Fruit fly (Drosophila melanogaster) whole organism, embryonic: Measurements from ENCODE around the gene Dora.

ENCODE experiments used
- B-H1 ChIP-seq: fragments of 200-800 bp; sonication (Bioruptor generic); IDR thresholded peaks from 3 replicates; pipeline ENCODE4 v1.3.6; 2022; ENCODE audit warnings: missing biosample characterization, missing genetic modification characterization
- CG11560 ChIP-seq: fragments of 200-800 bp; sonication (Bioruptor generic); IDR thresholded peaks from 3 replicates; pipeline ENCODE4 v1.3.6; 2022; ENCODE audit warnings: missing biosample characterization, missing genetic modification characterization
- CG12299 ChIP-seq: fragments of 200-800 bp; sonication (Bioruptor generic); optimal IDR thresholded peaks from 2 replicates; lab custom pipeline; 2018; ENCODE audit warnings: missing biosample characterization, mild to moderate bottlenecking, missing genetic modification characterization
- CG15479 ChIP-seq: fragments of 200-800 bp; sonication (Bioruptor generic); optimal IDR thresholded peaks from 3 replicates; lab custom pipeline; 2019; ENCODE audit warnings: missing biosample characterization, mild to moderate bottlenecking, missing genetic modification characterization, moderate library complexity
- CG15514 ChIP-seq: fragments of 200-800 bp; sonication (Bioruptor generic); optimal IDR thresholded peaks from 3 replicates; lab custom pipeline; 2017; ENCODE audit warnings: missing biosample characterization, missing genetic modification characterization, mild to moderate bottlenecking, moderate library complexity, missing genetic modification reagents
- CG18262 ChIP-seq: fragments of 200-800 bp; optimal IDR thresholded peaks from 3 replicates; lab custom pipeline; 2019; ENCODE audit warnings: missing biosample characterization, mild to moderate bottlenecking, missing genetic modification characterization, moderate library complexity
- CG2712 ChIP-seq: fragments of 200-800 bp; optimal IDR thresholded peaks from 3 replicates; lab custom pipeline; 2019; ENCODE audit warnings: missing biosample characterization, mild to moderate bottlenecking, missing genetic modification characterization, moderate library complexity
- CG2889 ChIP-seq: fragments of 200-800 bp; sonication (Bioruptor generic); IDR thresholded peaks from 3 replicates; pipeline ENCODE4 v1.3.6; 2022; ENCODE audit warnings: missing biosample characterization, missing genetic modification characterization
- CG30020 ChIP-seq: fragments of 200-800 bp; optimal IDR thresholded peaks from 2 replicates; lab custom pipeline; 2019; ENCODE audit warnings: missing biosample characterization, mild to moderate bottlenecking, missing genetic modification characterization, moderate library complexity
- CG3065 ChIP-seq: fragments of 200-800 bp; sonication (Bioruptor generic); optimal IDR thresholded peaks from 2 replicates; lab custom pipeline; 2016; ENCODE audit warnings: missing biosample characterization, missing genetic modification characterization
- CG31441 ChIP-seq: fragments of 200-800 bp; sonication (Bioruptor generic); IDR thresholded peaks from 2 replicates; pipeline ENCODE4 v1.3.6; 2022; ENCODE audit warnings: missing biosample characterization, missing genetic modification characterization
- CG3407 ChIP-seq: fragments of 200-800 bp; sonication (Bioruptor generic); optimal IDR thresholded peaks from 2 replicates; lab custom pipeline; 2018; ENCODE audit warnings: missing biosample characterization, mild to moderate bottlenecking, missing genetic modification characterization
- CG6683 ChIP-seq: fragments of 200-800 bp; sonication (Bioruptor generic); optimal IDR thresholded peaks from 2 replicates; lab custom pipeline; 2017; ENCODE audit warnings: missing biosample characterization, mild to moderate bottlenecking, missing genetic modification characterization, missing genetic modification reagents
- CG7556 ChIP-seq: fragments of 200-800 bp; sonication (Bioruptor generic); optimal IDR thresholded peaks from 2 replicates; lab custom pipeline; 2017; ENCODE audit warnings: missing biosample characterization, mild to moderate bottlenecking, missing genetic modification characterization
- CG7786 ChIP-seq: fragments of 200-800 bp; sonication (Bioruptor generic); optimal IDR thresholded peaks from 2 replicates; lab custom pipeline; 2016; ENCODE audit warnings: missing biosample characterization, missing genetic modification characterization
- CG7839 ChIP-seq: fragments of 200-800 bp; sonication (Bioruptor generic); optimal IDR thresholded peaks from 3 replicates; lab custom pipeline; 2018; ENCODE audit warnings: missing biosample characterization, mild to moderate bottlenecking, missing genetic modification characterization, moderate library complexity
- CG8765 ChIP-seq: fragments of 200-800 bp; sonication (Bioruptor generic); IDR thresholded peaks from 2 replicates; pipeline ENCODE4 v1.3.6; 2022; ENCODE audit warnings: missing biosample characterization, missing genetic modification characterization
- CG9609 ChIP-seq: fragments of 200-800 bp; sonication (Bioruptor generic); optimal IDR thresholded peaks from 3 replicates; lab custom pipeline; 2016; ENCODE audit warnings: missing biosample characterization, missing genetic modification characterization
- Dbx ChIP-seq: fragments of 200-800 bp; sonication (Bioruptor generic); IDR thresholded peaks from 3 replicates; pipeline ENCODE4 v1.3.6; 2022; ENCODE audit warnings: missing biosample characterization, missing genetic modification characterization
- Dek ChIP-seq: fragments of 200-800 bp; sonication (Bioruptor generic); optimal IDR thresholded peaks from 3 replicates; lab custom pipeline; 2019; ENCODE audit warnings: missing biosample characterization, mild to moderate bottlenecking, missing genetic modification characterization, moderate library complexity
- E2f1 ChIP-seq: fragments of 200-800 bp; sonication (Bioruptor generic); IDR thresholded peaks from 2 replicates; pipeline ENCODE4 v1.3.6; 2022; ENCODE audit warnings: missing biosample characterization, missing genetic modification characterization
- Fer3 ChIP-seq: fragments of 200-800 bp; sonication (Bioruptor generic); optimal IDR thresholded peaks from 2 replicates; lab custom pipeline; 2018; ENCODE audit warnings: missing biosample characterization, mild to moderate bottlenecking, missing genetic modification characterization, moderate library complexity
- HmgZ ChIP-seq: fragments of 200-800 bp; sonication (Bioruptor generic); optimal IDR thresholded peaks from 2 replicates; lab custom pipeline; 2018; ENCODE audit warnings: missing biosample characterization, mild to moderate bottlenecking, missing genetic modification characterization
- Hr51 ChIP-seq, 2 experiments: fragments of 200-800 bp; sonication (Bioruptor generic); optimal IDR thresholded peaks; 2 replicates in 1 of 2; 3 replicates in 1 of 2; lab custom pipeline; 2016 to 2018; ENCODE audit warnings: missing biosample characterization in 2 of 2, missing genetic modification characterization in 2 of 2, mild to moderate bottlenecking in 1 of 2, moderate library complexity in 1 of 2
- Hsf ChIP-seq: fragments of 200-800 bp; sonication (Bioruptor generic); optimal IDR thresholded peaks from 3 replicates; lab custom pipeline; 2016; ENCODE audit warnings: missing biosample characterization, missing genetic modification characterization
- Lhr ChIP-seq: fragments of 200-800 bp; sonication (Bioruptor generic); optimal IDR thresholded peaks from 3 replicates; lab custom pipeline; 2017; ENCODE audit warnings: mild to moderate bottlenecking, missing biosample characterization, missing genetic modification reagents, missing genetic modification characterization
- NC2α ChIP-seq: fragments of 200-800 bp; sonication (Bioruptor generic); optimal IDR thresholded peaks from 2 replicates; lab custom pipeline; 2016; ENCODE audit warnings: missing biosample characterization, missing genetic modification characterization
- NFAT ChIP-seq: fragments of 200-800 bp; sonication (Bioruptor generic); IDR thresholded peaks from 2 replicates; pipeline ENCODE4 v1.3.6; 2022; ENCODE audit warnings: missing biosample characterization, missing genetic modification characterization
- Scr ChIP-seq: fragments of 200-800 bp; sonication (Bioruptor generic); IDR thresholded peaks from 2 replicates; pipeline ENCODE4 v1.3.6; 2022; ENCODE audit warnings: missing biosample characterization, missing genetic modification characterization; ENCODE audit not compliant: partially characterized antibody
- Tbp ChIP-seq: fragments of >200 bp; optimal IDR thresholded peaks from 2 replicates; lab custom pipeline; 2018; ENCODE audit warnings: missing biosample characterization, missing genetic modification characterization
- Usf ChIP-seq: fragments of 200-800 bp; sonication (Bioruptor generic); optimal IDR thresholded peaks from 2 replicates; lab custom pipeline; 2017; ENCODE audit warnings: missing genotype, missing biosample characterization, missing genetic modification characterization
- Xbp1 ChIP-seq: fragments of 200-800 bp; sonication (Bioruptor generic); optimal IDR thresholded peaks from 3 replicates; lab custom pipeline; 2016; ENCODE audit warnings: missing biosample characterization, mild to moderate bottlenecking, missing genetic modification characterization
- az2 ChIP-seq: fragments of 200-800 bp; sonication (Bioruptor generic); optimal IDR thresholded peaks from 3 replicates; lab custom pipeline; 2016; ENCODE audit warnings: missing biosample characterization, missing genetic modification characterization
- bbx ChIP-seq: fragments of 200-800 bp; sonication (Bioruptor generic); IDR thresholded peaks from 2 replicates; pipeline ENCODE4 v1.3.6; 2022; ENCODE audit warnings: missing biosample characterization, missing genetic modification characterization; ENCODE audit not compliant: partially characterized antibody
- ci ChIP-seq: fragments of 200-800 bp; sonication (Bioruptor generic); IDR thresholded peaks from 3 replicates; pipeline ENCODE4 v1.3.6; 2022; ENCODE audit warnings: missing biosample characterization, missing genetic modification characterization
- danr ChIP-seq: fragments of 200-800 bp; sonication (Bioruptor generic); IDR thresholded peaks from 2 replicates; pipeline ENCODE4 v1.3.6; 2022; ENCODE audit warnings: missing biosample characterization, missing genetic modification characterization
- eve ChIP-seq, 2 experiments: fragments of >200 bp; optimal IDR thresholded peaks; 2 replicates each; lab custom pipeline; 2017; ENCODE audit warnings: missing biosample characterization in 2 of 2, missing genetic modification characterization in 2 of 2
- fu2 ChIP-seq: fragments of 200-800 bp; sonication (Bioruptor generic); optimal IDR thresholded peaks from 2 replicates; lab custom pipeline; 2016; ENCODE audit warnings: missing biosample characterization, missing genetic modification characterization
- grn ChIP-seq: fragments of 200-800 bp; sonication (Bioruptor generic); optimal IDR thresholded peaks from 3 replicates; lab custom pipeline; 2017; ENCODE audit warnings: missing biosample characterization, missing genetic modification characterization
- hbn ChIP-seq: fragments of 200-800 bp; sonication (Bioruptor generic); IDR thresholded peaks from 2 replicates; pipeline ENCODE4 v1.3.6; 2022; ENCODE audit warnings: missing biosample characterization, missing genetic modification characterization; ENCODE audit not compliant: partially characterized antibody
- ind ChIP-seq: fragments of 200-800 bp; sonication (Bioruptor generic); optimal IDR thresholded peaks from 3 replicates; lab custom pipeline; 2016; ENCODE audit warnings: missing biosample characterization, missing genetic modification characterization
- kay ChIP-seq: fragments of 200-800 bp; sonication (Bioruptor generic); optimal IDR thresholded peaks from 2 replicates; lab custom pipeline; 2016; ENCODE audit warnings: missing biosample characterization, missing genetic modification characterization
- ken ChIP-seq: fragments of 200-800 bp; sonication (Bioruptor generic); IDR thresholded peaks from 3 replicates; pipeline ENCODE4 v1.3.6; 2022; ENCODE audit warnings: missing biosample characterization, missing genetic modification characterization
- luna ChIP-seq: fragments of 200-800 bp; sonication (Bioruptor generic); optimal IDR thresholded peaks from 2 replicates; lab custom pipeline; 2016; ENCODE audit warnings: missing biosample characterization, missing genetic modification characterization
- mirr ChIP-seq: fragments of 200-800 bp; sonication (Bioruptor generic); optimal IDR thresholded peaks from 3 replicates; lab custom pipeline; 2018; ENCODE audit warnings: missing biosample characterization, mild to moderate bottlenecking, missing genetic modification characterization
- odd ChIP-seq: fragments of 200-800 bp; sonication (Bioruptor generic); optimal IDR thresholded peaks from 2 replicates; lab custom pipeline; 2017; ENCODE audit warnings: missing biosample characterization, mild to moderate bottlenecking, missing genetic modification characterization
- pita ChIP-seq: fragments of 200-800 bp; sonication (Bioruptor generic); optimal IDR thresholded peaks from 2 replicates; lab custom pipeline; 2017; ENCODE audit warnings: missing biosample characterization, mild to moderate bottlenecking, missing genetic modification characterization
- psq ChIP-seq: fragments of 200-800 bp; sonication (Bioruptor generic); optimal IDR thresholded peaks from 2 replicates; lab custom pipeline; 2017; ENCODE audit warnings: missing biosample characterization, missing genetic modification characterization
- sens ChIP-seq: fragments of 200-800 bp; sonication (Bioruptor generic); peaks from one replicate; lab custom pipeline; 2016; ENCODE audit warnings: missing biosample characterization, missing genetic modification characterization
- tap ChIP-seq: fragments of 200-800 bp; optimal IDR thresholded peaks from 3 replicates; lab custom pipeline; 2019; ENCODE audit warnings: missing biosample characterization, mild to moderate bottlenecking, missing genetic modification characterization, moderate library complexity
- zen ChIP-seq: fragments of 200-800 bp; sonication (Bioruptor generic); optimal IDR thresholded peaks from 3 replicates; lab custom pipeline; 2018; ENCODE audit warnings: missing biosample characterization, mild to moderate bottlenecking, missing genetic modification characterization, moderate library complexity

The Dora gene

dm6 chrX:18899835-18900460 is 36.2 kb downstream of the Dora start, which contains the start of gene CG7378 (continued):
- no peak for TF ChIP-seq CG15479
- TF ChIP-seq CG31441 (GFP tag; lab: Robert Waterston, UW): peak; percentile 47
- no peak for TF ChIP-seq CG11560 (tag; lab: Robert Waterston, UW)
- TF ChIP-seq Usf (GFP tag; lab: Kevin White, UChicago): no peak
- no peak for TF ChIP-seq fu2
- TF ChIP-seq pita (GFP tag; lab: Kevin White, UChicago): no peak
- peak; percentile 90 for TF ChIP-seq sens
- TF ChIP-seq CG18262 (tag; lab: Kevin White, UChicago): peak; percentile 23
- no peak for TF ChIP-seq CG8765 (GFP tag; lab: Robert Waterston, UW)
- TF ChIP-seq Hsf (GFP tag; lab: Kevin White, UChicago): no peak
- TF ChIP-seq odd (GFP tag; lab: Kevin White, UChicago): peak; percentile 18
- TF ChIP-seq CG7839 (tag; lab: Kevin White, UChicago): peak; percentile 71
- peak; percentile 32 for TF ChIP-seq ind (GFP tag; lab: Kevin White, UChicago)
- no peak for TF ChIP-seq ken (GFP tag; lab: Robert Waterston, UW)
- no peak for TF ChIP-seq CG12299
- TF ChIP-seq Dbx: 0 out of 3 replicates have a peak, but pooled peaks have one; percentile 13
- TF ChIP-seq CG30020: no peak
- no peak for TF ChIP-seq HmgZ (tag; lab: Kevin White, UChicago)
- no peak for TF ChIP-seq CG2889 (GFP tag; lab: Robert Waterston, UW)
- TF ChIP-seq Scr: no peak
- TF ChIP-seq grn (GFP tag; lab: Kevin White, UChicago): no peak
- no peak for TF ChIP-seq hbn (GFP tag; lab: Robert Waterston, UW)
- no peak for TF ChIP-seq kay (GFP tag; lab: Kevin White, UChicago)
- no peak for TF ChIP-seq danr (GFP tag; lab: Robert Waterston, UW)
- TF ChIP-seq mirr: no peak
- no peak for TF ChIP-seq az2 (GFP tag; lab: Kevin White, UChicago)
- TF ChIP-seq CG6683 (GFP tag; lab: Kevin White, UChicago): no peak
- no peak for TF ChIP-seq CG15514 (GFP tag; lab: Kevin White, UChicago)
- TF ChIP-seq zen (tag; lab: Kevin White, UChicago): no peak
- peak; percentile 4 for TF ChIP-seq CG7786
- TF ChIP-seq tap (tag; lab: Kevin White, UChicago): no peak
- TF ChIP-seq CG3065 (GFP tag; lab: Kevin White, UChicago): no peak
- no peak for TF ChIP-seq E2f1 (GFP tag; lab: Robert Waterston, UW)
- TF ChIP-seq NFAT (GFP tag; lab: Robert Waterston, UW): no peak
- TF ChIP-seq CG9609: no peak
- no peak for TF ChIP-seq Fer3 (tag; lab: Kevin White, UChicago)
- TF ChIP-seq Dek: no peak
- peak; percentile 21 for TF ChIP-seq Xbp1 (GFP tag; lab: Kevin White, UChicago)
- TF ChIP-seq NC2α: no peak
- no peak for TF ChIP-seq psq
- peak in 1 of 2 experiments; percentile 44 for TF ChIP-seq Hr51 (GFP tag; optimal IDR thresholded peaks at IDR 0.05; lab: Kevin White, UChicago)
- TF ChIP-seq eve (GFP tag; optimal IDR thresholded peaks at IDR 0.05; lab: Kevin White, UChicago): no peak
- no peak for TF ChIP-seq Tbp (GFP tag; lab: Kevin White, UChicago)
- peak; percentile 24 for TF ChIP-seq CG2712 (tag; lab: Kevin White, UChicago)
- no peak for TF ChIP-seq ci (GFP tag; lab: Robert Waterston, UW)
- no peak for TF ChIP-seq B-H1
- TF ChIP-seq luna (GFP tag; lab: Kevin White, UChicago): peak; percentile 18
- peak; percentile 73 for TF ChIP-seq CG7556 (GFP tag; lab: Kevin White, UChicago)
- TF ChIP-seq Lhr (GFP tag; lab: Kevin White, UChicago): no peak
- TF ChIP-seq CG3407: no peak
- TF ChIP-seq bbx (GFP tag; lab: Robert Waterston, UW): no peak
